Fruit fly (Drosophila melanogaster) whole organism, wandering third instar larva: ENCODE results near the gene mtg.

Experiments used
- Dfd ChIP-seq: fragments of >200 bp; optimal IDR thresholded peaks from 2 replicates; lab custom pipeline; 2017; ENCODE audit warnings: missing biosample characterization, missing genetic modification characterization
- N ChIP-seq: fragments of >200 bp; optimal IDR thresholded peaks from 2 replicates; lab custom pipeline; 2018; ENCODE audit warnings: missing biosample characterization, missing external identifiers, missing genetic modification characterization
- brk ChIP-seq: fragments of 200-800 bp; sonication (Bioruptor generic); optimal IDR thresholded peaks from 2 replicates; lab custom pipeline; 2016; ENCODE audit warnings: missing biosample characterization, mild to moderate bottlenecking, missing genetic modification characterization
- jim ChIP-seq: fragments of 175-275, 200-325 bp; sonication (Bioruptor generic); optimal IDR thresholded peaks from 2 replicates; lab custom pipeline; 2016; ENCODE audit warnings: missing biosample characterization, mild to moderate bottlenecking, missing genetic modification characterization
- lola ChIP-seq: fragments of >200 bp; optimal IDR thresholded peaks from 2 replicates; lab custom pipeline; 2017; ENCODE audit warnings: missing biosample characterization, missing genetic modification characterization
- pan ChIP-seq: fragments of >200 bp; optimal IDR thresholded peaks from 2 replicates; lab custom pipeline; 2017

DNA sequence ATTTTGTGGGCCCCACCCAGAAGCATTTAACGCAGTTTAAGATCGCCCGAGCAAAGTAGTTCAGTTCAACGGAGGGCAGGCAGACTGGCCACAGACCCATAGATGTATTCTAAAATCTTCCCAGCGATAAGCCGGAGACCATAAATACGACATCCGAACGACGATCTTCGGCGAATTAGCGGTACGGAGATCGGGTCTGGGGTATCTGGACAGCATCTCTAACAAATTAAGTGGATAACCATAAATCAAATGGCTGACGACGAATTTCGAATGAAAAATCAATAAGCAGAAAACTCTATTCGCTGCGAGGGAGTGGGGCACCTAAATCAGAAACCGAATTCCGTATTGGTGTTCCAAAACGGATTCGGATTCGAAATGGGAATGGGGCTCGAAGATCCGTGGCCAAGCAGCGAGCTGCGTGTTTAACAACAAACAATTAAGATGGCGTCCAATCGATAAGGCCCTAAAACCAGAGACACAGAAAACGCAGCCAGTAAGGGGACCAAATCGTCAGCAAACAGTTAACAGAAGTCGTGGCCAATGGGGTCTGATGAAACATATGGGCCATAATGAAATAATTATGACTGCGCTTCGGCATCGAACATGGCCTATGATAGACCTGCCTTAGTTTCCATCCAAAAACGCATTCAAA, 39.3 kb upstream of the mtg start:
- TF ChIP-seq lola (no peak), pan (lab: Kevin White, UChicago) (no peak), Dfd (GFP tag; lab: Kevin White, UChicago) (no peak), brk (GFP tag; lab: Kevin White, UChicago) (no peak), N (GFP tag; lab: Kevin White, UChicago) (no peak), jim (GFP tag; lab: Kevin White, UChicago) (no peak)
